Worm (Caenorhabditis elegans) whole organism, L3 larva: ENCODE measurements around the gene C03B1.3.

ENCODE experiments used
- ama-1 ChIP-seq: fragments of 150-350 bp; optimal IDR thresholded peaks from 2 replicates; lab custom pipeline; 2018
- eor-1 ChIP-seq, 2 experiments: fragments of 150-350 bp; optimal IDR thresholded peaks; 2 replicates each; lab custom pipeline; 2014 to 2018; ENCODE audit warnings: missing biosample characterization in 2 of 2, missing genetic modification characterization in 2 of 2
- fkh-10 ChIP-seq: sonication (generic microtip); optimal IDR thresholded peaks from 2 replicates; lab custom pipeline; 2017; ENCODE audit warnings: missing biosample characterization, missing genetic modification reagents, missing genetic modification characterization
- fos-1 ChIP-seq: fragments of 150-350 bp; optimal IDR thresholded peaks from 2 replicates; lab custom pipeline; 2014; ENCODE audit warnings: missing biosample characterization, missing genetic modification characterization
- nhr-28 ChIP-seq: fragments of 150-350 bp; optimal IDR thresholded peaks from 2 replicates; lab custom pipeline; 2014; ENCODE audit warnings: missing biosample characterization, missing genetic modification characterization
- nhr-77 ChIP-seq: fragments of 150-350 bp; optimal IDR thresholded peaks from 2 replicates; lab custom pipeline; 2014; ENCODE audit warnings: missing biosample characterization, missing genetic modification characterization
- pqm-1 ChIP-seq: fragments of 150-350 bp; optimal IDR thresholded peaks from 2 replicates; lab custom pipeline; 2017; ENCODE audit warnings: missing biosample characterization, missing genetic modification characterization, inconsistent platforms
- unc-39 ChIP-seq: sonication (generic microtip); optimal IDR thresholded peaks from 4 replicates; lab custom pipeline; 2017; ENCODE audit warnings: missing biosample characterization, missing genetic modification characterization

DNA sequence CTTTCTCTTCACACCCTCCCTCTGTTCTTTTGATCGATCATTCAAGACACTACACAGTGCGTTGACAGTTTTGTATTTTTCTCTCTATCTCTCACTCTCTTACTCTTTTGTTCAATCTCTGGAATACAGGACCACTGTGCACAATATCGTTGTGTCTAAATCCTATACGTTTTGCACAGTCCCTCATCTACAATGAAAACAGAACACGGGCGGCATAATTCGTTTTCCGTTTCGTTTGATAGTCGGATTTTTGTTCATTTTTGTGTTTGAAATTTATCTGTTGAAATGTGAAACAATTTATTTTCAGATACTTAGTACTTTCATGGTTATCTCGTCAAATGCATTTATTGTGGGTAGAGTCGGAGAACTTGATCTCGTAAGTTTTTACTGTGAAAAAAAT is 24.3 kb upstream of the C03B1.3 start, which contains the start of gene C03B1.7:
- TF ChIP-seq pqm-1 (tag; lab: Kevin White, UChicago) (no peak), fos-1 (tag; lab: Kevin White, UChicago) (no peak), fkh-10 (GFP tag; lab: Kevin White, UChicago) (no peak), unc-39 (tag; lab: Kevin White, UChicago) (no peak), nhr-28 (tag; lab: Kevin White, UChicago) (no peak), eor-1 (tag; optimal IDR thresholded peaks at IDR 0.05; lab: Kevin White, UChicago) (no peak), nhr-77 (tag; lab: Kevin White, UChicago) (no peak), ama-1 (no peak)
